Fruit fly (Drosophila melanogaster) whole organism, prepupa: Measurements from ENCODE around the gene RNaseX25.
A peak's percentile ranks its signal among the peaks of the same experiment; 100 is the strongest.

ENCODE experiments used
- Blimp-1 ChIP-seq: fragments of 200-800 bp; sonication (Bioruptor generic); optimal IDR thresholded peaks from 3 replicates; lab custom pipeline; 2017; ENCODE audit warnings: missing biosample characterization, missing genetic modification characterization, mild to moderate bottlenecking, moderate library complexity, missing genetic modification reagents
- CG10631 ChIP-seq: fragments of 200-800 bp; sonication (Bioruptor generic); optimal IDR thresholded peaks from 2 replicates; lab custom pipeline; 2016; ENCODE audit warnings: missing biosample characterization, missing genetic modification characterization
- CG11294 ChIP-seq: fragments of 200-800 bp; sonication (Bioruptor generic); IDR thresholded peaks from 2 replicates; pipeline ENCODE4 v1.3.6; 2022; ENCODE audit warnings: missing biosample characterization, missing genetic modification characterization
- CG11762 ChIP-seq: fragments of 200-800 bp; sonication (Bioruptor generic); optimal IDR thresholded peaks from 3 replicates; lab custom pipeline; 2016; ENCODE audit warnings: missing biosample characterization, missing genetic modification characterization; ENCODE audit not compliant: insufficient read depth
- CG11902 ChIP-seq: fragments of 200-800 bp; sonication (Bioruptor generic); optimal IDR thresholded peaks from 3 replicates; lab custom pipeline; 2016; ENCODE audit warnings: missing biosample characterization, missing genetic modification characterization
- CG15336 ChIP-seq: fragments of 200-800 bp; sonication (Bioruptor generic); IDR thresholded peaks from 2 replicates; pipeline ENCODE4 v1.3.6; 2022; ENCODE audit warnings: missing biosample characterization, missing genetic modification characterization
- CG3032 ChIP-seq: fragments of 200-800 bp; optimal IDR thresholded peaks from 2 replicates; lab custom pipeline; 2019; ENCODE audit warnings: missing biosample characterization, mild to moderate bottlenecking, missing genetic modification characterization, moderate library complexity
- CG32006 ChIP-seq: fragments of 200-800 bp; sonication (Bioruptor generic); optimal IDR thresholded peaks from 3 replicates; lab custom pipeline; 2017; ENCODE audit warnings: missing biosample characterization, mild to moderate bottlenecking, missing genetic modification characterization
- CG6808 ChIP-seq: fragments of 200-800 bp; sonication (Bioruptor generic); optimal IDR thresholded peaks from 3 replicates; lab custom pipeline; 2017; ENCODE audit warnings: missing biosample characterization, missing genetic modification characterization, mild to moderate bottlenecking, moderate library complexity, missing genetic modification reagents
- CG6854 ChIP-seq: fragments of 200-800 bp; sonication (Bioruptor generic); optimal IDR thresholded peaks from 2 replicates; lab custom pipeline; 2017; ENCODE audit warnings: missing biosample characterization, mild to moderate bottlenecking, missing genetic modification characterization
- CG7368 ChIP-seq: fragments of 200-800 bp; sonication (Bioruptor generic); optimal IDR thresholded peaks from 3 replicates; lab custom pipeline; 2016; ENCODE audit warnings: missing biosample characterization, missing genetic modification characterization
- CG8119 ChIP-seq: fragments of 200-800 bp; sonication (Bioruptor generic); IDR thresholded peaks from 3 replicates; pipeline ENCODE4 v1.3.6; 2022; ENCODE audit warnings: missing biosample characterization, missing genetic modification characterization
- CG8319 ChIP-seq: fragments of 200-800 bp; sonication (Bioruptor generic); optimal IDR thresholded peaks from 3 replicates; lab custom pipeline; 2016; ENCODE audit warnings: missing biosample characterization, missing genetic modification characterization
- CG9139 ChIP-seq: fragments of 200-800 bp; sonication (Bioruptor generic); optimal IDR thresholded peaks from 3 replicates; lab custom pipeline; 2017; ENCODE audit warnings: missing biosample characterization, mild to moderate bottlenecking, missing genetic modification characterization
- Eip78C ChIP-seq: fragments of 200-800 bp; sonication (Bioruptor generic); peaks from one replicate; lab custom pipeline; 2016; ENCODE audit warnings: missing biosample characterization, missing genetic modification characterization
- Eip93F ChIP-seq: fragments of 200-800 bp; sonication (Bioruptor generic); optimal IDR thresholded peaks from 2 replicates; lab custom pipeline; 2016; ENCODE audit warnings: missing biosample characterization, mild to moderate bottlenecking, missing genetic modification characterization
- Ets21C ChIP-seq: fragments of 200-800 bp; sonication (Bioruptor generic); optimal IDR thresholded peaks from 3 replicates; lab custom pipeline; 2016; ENCODE audit warnings: missing biosample characterization, missing genetic modification characterization
- Hr38 ChIP-seq: sonication (Bioruptor generic); optimal IDR thresholded peaks from 2 replicates; lab custom pipeline; 2016; ENCODE audit warnings: missing biosample characterization, missing genetic modification characterization
- Hr39 ChIP-seq: fragments of 200-800 bp; sonication (Bioruptor generic); optimal IDR thresholded peaks from 2 replicates; lab custom pipeline; 2016; ENCODE audit warnings: missing biosample characterization, missing genetic modification characterization
- Lpt ChIP-seq: fragments of 200-800 bp; sonication (Bioruptor generic); optimal IDR thresholded peaks from 3 replicates; lab custom pipeline; 2016; ENCODE audit warnings: missing biosample characterization, missing genetic modification characterization
- Met ChIP-seq: fragments of 200-800 bp; sonication (Bioruptor generic); optimal IDR thresholded peaks from 3 replicates; lab custom pipeline; 2016; ENCODE audit warnings: missing biosample characterization, missing genetic modification characterization
- Smox ChIP-seq: fragments of 200-800 bp; sonication (Bioruptor generic); optimal IDR thresholded peaks from 3 replicates; lab custom pipeline; 2016; ENCODE audit warnings: missing biosample characterization, missing genetic modification characterization
- Sox102F ChIP-seq: fragments of 200-800 bp; sonication (Bioruptor generic); optimal IDR thresholded peaks from 2 replicates; lab custom pipeline; 2016; ENCODE audit warnings: missing biosample characterization, mild to moderate bottlenecking, missing genetic modification characterization
- achi ChIP-seq: fragments of 200-800 bp; sonication (Bioruptor generic); optimal IDR thresholded peaks from 3 replicates; lab custom pipeline; 2016; ENCODE audit warnings: missing biosample characterization, missing genetic modification characterization
- cyc ChIP-seq: fragments of 200-800 bp; sonication (Bioruptor generic); optimal IDR thresholded peaks from 3 replicates; lab custom pipeline; 2016; ENCODE audit warnings: missing biosample characterization, missing genetic modification characterization
- dac ChIP-seq: fragments of 200-800 bp; sonication (Bioruptor generic); optimal IDR thresholded peaks from 2 replicates; lab custom pipeline; 2017; ENCODE audit warnings: missing biosample characterization, mild to moderate bottlenecking, missing genetic modification characterization
- dsx ChIP-seq: fragments of 200-800 bp; optimal IDR thresholded peaks from 3 replicates; lab custom pipeline; 2019; ENCODE audit warnings: missing biosample characterization, mild to moderate bottlenecking, missing genetic modification characterization, moderate library complexity; ENCODE audit not compliant: poor library complexity, severe bottlenecking
- eg ChIP-seq: fragments of 200-800 bp; sonication (Bioruptor generic); IDR thresholded peaks from 3 replicates; pipeline ENCODE4 v1.3.6; 2022; ENCODE audit warnings: missing biosample characterization, missing genetic modification characterization
- lz ChIP-seq: fragments of 200-800 bp; sonication (Bioruptor generic); optimal IDR thresholded peaks from 3 replicates; lab custom pipeline; 2016; ENCODE audit warnings: missing biosample characterization, missing genetic modification characterization
- salr ChIP-seq, 2 experiments: fragments of 200-800 bp; sonication (Bioruptor generic); optimal IDR thresholded peaks; 3 replicates each; lab custom pipeline; 2016 to 2018; ENCODE audit warnings: missing biosample characterization in 2 of 2, missing genetic modification characterization in 2 of 2, mild to moderate bottlenecking in 1 of 2
- spab ChIP-seq: fragments of 200-800 bp; sonication (Bioruptor generic); optimal IDR thresholded peaks from 2 replicates; lab custom pipeline; 2017; ENCODE audit warnings: missing biosample characterization, mild to moderate bottlenecking, missing genetic modification characterization, missing genetic modification reagents
- ss ChIP-seq, 2 experiments: fragments of 200-800 bp; sonication (Bioruptor generic); optimal IDR thresholded peaks; 2 replicates in 1 of 2; 3 replicates in 1 of 2; lab custom pipeline; 2017 to 2018; ENCODE audit warnings: mild to moderate bottlenecking in 2 of 2, missing biosample characterization in 2 of 2, missing genetic modification characterization in 2 of 2, moderate library complexity in 1 of 2
- topi ChIP-seq: fragments of 200-800 bp; sonication (Bioruptor generic); optimal IDR thresholded peaks from 3 replicates; lab custom pipeline; 2016; ENCODE audit warnings: missing biosample characterization, missing genetic modification characterization
- vri ChIP-seq: fragments of 200-800 bp; sonication (Bioruptor generic); optimal IDR thresholded peaks from 3 replicates; lab custom pipeline; 2016; ENCODE audit warnings: missing biosample characterization, mild to moderate bottlenecking, missing genetic modification characterization

Gene RNaseX25

dm6 chr3L:7978777-7979649 is 8.6 kb downstream of the RNaseX25 start, which contains the start of gene nmo (continued):
- TF ChIP-seq CG11762 (GFP tag; lab: Kevin White, UChicago) (no peak), lz (GFP tag; lab: Kevin White, UChicago) (no peak), Eip93F (GFP tag; lab: Kevin White, UChicago) (no peak), eg (GFP tag; lab: Robert Waterston, UW) (no peak), Blimp-1 (GFP tag; lab: Kevin White, UChicago) (no peak), CG6808 (no peak), topi (GFP tag; lab: Kevin White, UChicago) (peak; percentile 39), salr (GFP tag; optimal IDR thresholded peaks at IDR 0.05; lab: Kevin White, UChicago) (no peak), Sox102F (GFP tag; lab: Kevin White, UChicago) (no peak), CG6854 (GFP tag; lab: Kevin White, UChicago) (peak; percentile 80), CG8119 (GFP tag; lab: Robert Waterston, UW) (no peak), CG11902 (GFP tag; lab: Kevin White, UChicago) (no peak), CG3032 (tag; lab: Kevin White, UChicago) (no peak), vri (no peak), spab (no peak), Ets21C (no peak), CG7368 (no peak), Smox (no peak), Met (GFP tag; lab: Kevin White, UChicago) (no peak), cyc (GFP tag; lab: Kevin White, UChicago) (peak; percentile 44), CG9139 (no peak), CG11294 (GFP tag; lab: Robert Waterston, UW) (no peak), CG10631 (GFP tag; lab: Kevin White, UChicago) (no peak), Lpt (no peak), CG15336 (GFP tag; lab: Robert Waterston, UW) (no peak), CG32006 (GFP tag; lab: Kevin White, UChicago) (no peak), achi (GFP tag; lab: Kevin White, UChicago) (no peak)

dm6 chr3L:7981228-7981854 is 11.0 kb downstream of the RNaseX25 start:
- peak; percentile 54 for TF ChIP-seq Eip78C
- TF ChIP-seq Hr39 (GFP tag; lab: Kevin White, UChicago) = no peak

- TF ChIP-seq cyc (GFP tag; lab: Kevin White, UChicago) (no peak), dac (no peak), Lpt (no peak), ss (GFP tag; optimal IDR thresholded peaks at IDR 0.05; lab: Kevin White, UChicago) (no peak), CG8319 (GFP tag; lab: Kevin White, UChicago) (no peak), Eip78C (peak; percentile 21), Hr38 (no peak), salr (GFP tag; optimal IDR thresholded peaks at IDR 0.05; lab: Kevin White, UChicago) (no peak)
These were observed 11.6 kb downstream of the RNaseX25 start for dm6 chr3L:7981956-7982355.

dm6 chr3L:7983602-7984223 is 13.3 kb downstream of the RNaseX25 start:
- TF ChIP-seq ss (GFP tag; optimal IDR thresholded peaks at IDR 0.05; lab: Kevin White, UChicago) (peak; percentile 4 to 69), CG11762 (GFP tag; lab: Kevin White, UChicago) (no peak), dsx (peak; percentile 16), Eip78C (peak; percentile 28), CG6854 (GFP tag; lab: Kevin White, UChicago) (peak; percentile 8)
